Worm (Caenorhabditis elegans) whole organism, L4 larva: ENCODE measurements around the gene athp-1.
A peak's percentile ranks its signal among the peaks of the same experiment; 100 is the strongest.

Source experiments
- F37D6.2 ChIP-seq: sonication (generic microtip); optimal IDR thresholded peaks from 2 replicates; lab custom pipeline; 2016; ENCODE audit warnings: mild to moderate bottlenecking, missing genetic modification characterization, missing compliant biosample characterization
- F49E8.2 ChIP-seq: sonication (generic microtip); optimal IDR thresholded peaks from 2 replicates; lab custom pipeline; 2016; ENCODE audit warnings: missing compliant biosample characterization, mild to moderate bottlenecking, missing genetic modification characterization, borderline replicate concordance
- R02D3.7 ChIP-seq: fragments of 150-350 bp; sonication (generic microtip); optimal IDR thresholded peaks from 3 replicates; lab custom pipeline; 2014; ENCODE audit warnings: missing biosample characterization, missing genetic modification characterization
- T20F7.1 ChIP-seq: fragments of 200-800 bp; sonication (Bioruptor generic); optimal IDR thresholded peaks from 2 replicates; lab custom pipeline; 2018; ENCODE audit warnings: mild to moderate bottlenecking, missing genetic modification characterization, missing compliant biosample characterization
- Y105C5A.15 ChIP-seq: fragments of 200-800 bp; sonication (Bioruptor generic); IDR thresholded peaks from 2 replicates; pipeline ENCODE4 v1.3.6; 2022; ENCODE audit warnings: missing genetic modification characterization, missing compliant biosample characterization
- Y48G9A.11 ChIP-seq: fragments of 200-800 bp; sonication (Bioruptor generic); IDR thresholded peaks from 2 replicates; pipeline ENCODE4 v1.3.6; 2022; ENCODE audit warnings: missing genetic modification reagents, missing genetic modification characterization, missing compliant biosample characterization
- aha-1 ChIP-seq: fragments of 150-350 bp; peaks from one replicate; lab custom pipeline; 2014; ENCODE audit warnings: missing biosample characterization, missing genetic modification characterization
- ceh-28 ChIP-seq: fragments of 150-350 bp; optimal IDR thresholded peaks from 2 replicates; lab custom pipeline; 2014; ENCODE audit warnings: missing biosample characterization, missing genetic modification reagents, missing genetic modification characterization
- ceh-32 ChIP-seq: sonication (generic microtip); optimal IDR thresholded peaks from 2 replicates; lab custom pipeline; 2016; ENCODE audit warnings: mild to moderate bottlenecking, missing genetic modification characterization, missing compliant biosample characterization; ENCODE audit not compliant: poor library complexity
- ces-1 ChIP-seq: fragments of 150-350 bp; sonication (generic microtip); optimal IDR thresholded peaks from 4 replicates; lab custom pipeline; 2014; ENCODE audit warnings: missing biosample characterization, missing genetic modification reagents, missing genetic modification characterization
- ctbp-1 ChIP-seq: fragments of 200-800 bp; sonication (Bioruptor generic); IDR thresholded peaks from 2 replicates; pipeline ENCODE4 v1.3.6; 2022; ENCODE audit warnings: missing genetic modification reagents, missing genetic modification characterization, missing compliant biosample characterization
- daf-8 ChIP-seq: fragments of 200-800 bp; sonication (Bioruptor generic); IDR thresholded peaks from 2 replicates; pipeline ENCODE4 v1.3.6; 2022; ENCODE audit warnings: missing genetic modification characterization, missing compliant biosample characterization
- dmd-8 ChIP-seq: fragments of 200-800 bp; sonication (Bioruptor generic); IDR thresholded peaks from 2 replicates; pipeline ENCODE4 v1.3.6; 2022; ENCODE audit warnings: missing genetic modification characterization, missing compliant biosample characterization
- hlh-30 ChIP-seq: sonication (generic microtip); optimal IDR thresholded peaks from 2 replicates; lab custom pipeline; 2017; ENCODE audit warnings: antibody characterized with exemption, mild to moderate bottlenecking, missing genetic modification characterization, missing compliant biosample characterization; ENCODE audit not compliant: insufficient read depth
- madf-5 ChIP-seq, 2 experiments: fragments of 200-800 bp; sonication (Bioruptor generic); IDR thresholded peaks; 2 replicates each; pipeline ENCODE4 v1.3.6; 2022; ENCODE audit warnings: missing compliant biosample characterization in 2 of 2, missing genetic modification characterization in 2 of 2
- nhr-10 ChIP-seq: fragments of 150-350 bp; optimal IDR thresholded peaks from 2 replicates; lab custom pipeline; 2014; ENCODE audit warnings: missing biosample characterization, missing genetic modification characterization
- nhr-25 ChIP-seq: sonication (generic microtip); optimal IDR thresholded peaks from 2 replicates; lab custom pipeline; 2017; ENCODE audit warnings: missing genetic modification characterization, mild to moderate bottlenecking, missing compliant biosample characterization, antibody characterized with exemption, moderate library complexity, borderline replicate concordance; ENCODE audit not compliant: insufficient read depth
- nhr-28 ChIP-seq: fragments of 150-350 bp; optimal IDR thresholded peaks from 2 replicates; lab custom pipeline; 2014; ENCODE audit warnings: missing biosample characterization, missing genetic modification characterization
- nhr-42 ChIP-seq: fragments of 200-800 bp; sonication (Bioruptor generic); IDR thresholded peaks from 2 replicates; pipeline ENCODE4 v1.3.6; 2022; ENCODE audit warnings: missing genetic modification characterization, missing compliant biosample characterization
- nhr-48 ChIP-seq: sonication (generic microtip); optimal IDR thresholded peaks from 2 replicates; lab custom pipeline; 2016; ENCODE audit warnings: mild to moderate bottlenecking, missing genetic modification characterization, missing compliant biosample characterization
- pqm-1 ChIP-seq: sonication (generic microtip); optimal IDR thresholded peaks from 2 replicates; lab custom pipeline; 2017; ENCODE audit warnings: missing biosample characterization, missing genetic modification characterization
- set-16 ChIP-seq: fragments of 200-800 bp; sonication (Bioruptor generic); IDR thresholded peaks from 2 replicates; pipeline ENCODE4 v1.3.6; 2022; ENCODE audit warnings: missing genetic modification reagents, missing genetic modification characterization, missing compliant biosample characterization
- spr-3 ChIP-seq: fragments of 200-800 bp; sonication (Bioruptor generic); optimal IDR thresholded peaks from 2 replicates; lab custom pipeline; 2018; ENCODE audit warnings: mild to moderate bottlenecking, missing genetic modification characterization, missing compliant biosample characterization
- zag-1 ChIP-seq: fragments of 150-350 bp; optimal IDR thresholded peaks from 2 replicates; lab custom pipeline; 2014; ENCODE audit warnings: missing biosample characterization, missing genetic modification characterization

The athp-1 gene

ce11 chrIII:10933331-10933730 is 51.8 kb downstream of the athp-1 start, which contains the start of gene M142.8:
M142.8 (plus strand) TSS chrIII:10933631.
- no peak for TF ChIP-seq Y48G9A.11 (GFP tag; lab: Robert Waterston, UW)
- TF ChIP-seq hlh-30 (tag; lab: Kevin White, UChicago) = no peak
- TF ChIP-seq nhr-48 = no peak
- no peak for TF ChIP-seq T20F7.1 (GFP tag; lab: Kevin White, UChicago)
- no peak for TF ChIP-seq daf-8 (GFP tag; lab: Robert Waterston, UW)
- TF ChIP-seq spr-3 (GFP tag; lab: Kevin White, UChicago) = no peak
- no peak for TF ChIP-seq aha-1 (tag; lab: Kevin White, UChicago)
- TF ChIP-seq madf-5 (GFP tag; IDR thresholded peaks at IDR 0.05; lab: Robert Waterston, UW) = no peak
- no peak for TF ChIP-seq nhr-25 (tag; lab: Kevin White, UChicago)
- no peak for TF ChIP-seq ceh-28
- no peak for TF ChIP-seq nhr-42 (GFP tag; lab: Robert Waterston, UW)
- no peak for TF ChIP-seq dmd-8
- no peak for TF ChIP-seq nhr-10 (tag; lab: Kevin White, UChicago)

ce11 chrIII:10935944-10936343 is 54.4 kb downstream of the athp-1 start, which contains the start of gene rle-1:
rle-1 (plus strand) TSS chrIII:10936244.
- TF ChIP-seq ctbp-1 (GFP tag; lab: Robert Waterston, UW) (no peak), pqm-1 (tag; lab: Kevin White, UChicago) (no peak), F37D6.2 (no peak), ces-1 (GFP tag; lab: Kevin White, UChicago) (no peak), F49E8.2 (tag; lab: Kevin White, UChicago) (no peak)

DNA sequence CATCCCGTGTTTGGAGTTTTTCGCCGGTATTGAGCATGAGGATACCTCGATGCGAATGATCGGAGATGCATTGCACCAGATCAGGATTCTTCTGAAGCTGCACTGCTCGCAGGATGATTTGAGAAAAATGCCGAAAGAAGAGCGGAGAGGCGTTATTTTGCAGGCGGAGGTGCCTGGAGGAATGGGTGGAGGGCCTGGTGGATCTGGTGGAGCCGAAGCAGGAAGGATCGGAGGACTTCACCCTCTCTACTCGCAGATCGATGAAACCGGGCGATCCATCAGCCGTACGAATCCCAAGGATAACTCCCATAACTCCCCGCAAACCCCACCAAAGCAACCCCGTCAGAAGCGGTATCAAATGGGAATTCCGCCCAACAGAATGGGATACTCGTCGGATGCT is 57.6 kb downstream of the athp-1 start:
- TF ChIP-seq set-16 (GFP tag; lab: Robert Waterston, UW) = peak; percentile 82
- no peak for TF ChIP-seq R02D3.7 (tag; lab: Kevin White, UChicago)
- no peak for TF ChIP-seq nhr-28
- no peak for TF ChIP-seq zag-1 (tag; lab: Kevin White, UChicago)
- TF ChIP-seq, all 104 proteins: peak for 1

DNA sequence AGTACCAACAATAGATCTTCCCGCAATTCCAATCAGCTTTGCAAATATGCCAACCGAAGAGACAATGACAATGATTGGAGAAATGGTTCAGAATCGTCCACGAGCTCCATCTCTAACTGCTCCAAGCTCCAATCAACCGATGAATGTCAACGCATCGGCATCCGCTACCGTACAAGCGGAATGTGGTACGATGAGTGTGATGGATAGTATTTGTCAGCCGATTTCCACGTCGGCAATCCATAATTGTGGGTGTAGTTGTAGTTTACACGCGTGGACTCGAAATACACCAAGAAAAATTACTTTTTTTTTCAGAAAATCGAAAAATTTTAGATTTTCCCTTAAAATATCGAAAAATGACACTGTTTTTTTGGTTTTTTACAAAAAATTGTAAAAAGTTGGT is 61.3 kb downstream of the athp-1 start:
- no peak for TF ChIP-seq Y105C5A.15 (GFP tag; lab: Robert Waterston, UW)
- peak; percentile 92 for TF ChIP-seq aha-1 (tag; lab: Kevin White, UChicago)
- TF ChIP-seq ceh-32 (tag; lab: Kevin White, UChicago) = no peak
